Worm (Caenorhabditis elegans): Measurements from ENCODE around the gene T26H8.5.

Gene T26H8.5

DNA sequence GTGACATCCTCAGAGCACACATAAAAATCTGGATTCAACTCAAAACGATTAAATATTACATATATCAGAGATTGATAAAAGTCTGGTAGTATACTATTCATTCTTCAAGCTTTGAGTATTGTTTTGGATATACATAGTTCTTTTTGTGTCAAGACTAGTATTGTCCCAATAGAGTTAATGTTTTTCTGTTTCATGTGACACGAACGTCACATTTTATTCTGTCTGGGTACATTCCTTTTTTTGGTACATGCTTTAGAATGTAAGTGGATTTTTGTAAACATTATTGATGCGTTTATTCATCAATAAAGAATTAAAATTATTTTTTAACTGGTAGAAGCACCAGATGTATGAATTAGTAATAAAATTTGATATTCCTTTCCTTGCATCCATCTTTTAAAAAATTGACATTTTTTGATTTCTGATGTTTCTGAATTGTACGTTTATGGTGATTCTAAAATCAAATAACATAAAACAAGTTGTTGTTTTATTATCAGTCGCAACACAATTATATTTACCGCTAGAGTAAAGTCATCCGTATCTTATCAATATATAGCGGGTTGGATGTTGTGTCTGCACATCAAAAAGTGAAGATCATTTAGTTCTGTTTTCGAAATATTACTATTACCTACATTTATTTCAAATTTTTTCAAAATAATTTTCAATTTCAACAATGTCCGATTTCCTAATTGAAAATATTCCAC, 10.6 kb upstream of the T26H8.5 start, which contains the start of the genes srt-22 and nhr-246:
srt-22 (minus strand) TSS at position 101 of the 701 bp plus-strand sequence.
nhr-246 (plus strand) TSS at position 651 of the 701 bp plus-strand sequence.
- TF ChIP-seq lin-32 (GFP tag; optimal IDR thresholded peaks at IDR 0.05) (no peak), nhr-2 (tag; optimal IDR thresholded peaks at IDR 0.05) (no peak), ham-2 (GFP tag; optimal IDR thresholded peaks at IDR 0.05) (no peak), nhr-12 (tag; optimal IDR thresholded peaks at IDR 0.05) (no peak), mab-5 (tag; optimal IDR thresholded peaks at IDR 0.05) (no peak), zip-8 (tag; optimal IDR thresholded peaks at IDR 0.05) (no peak), pha-4 (tag; optimal IDR thresholded peaks at IDR 0.05) (no peak), nhr-28 (tag; optimal IDR thresholded peaks at IDR 0.05) (no peak)

ce11 chrV:15313529-15313928, 8.1 kb upstream of the T26H8.5 start:
- TF ChIP-seq M03D4.4 (tag; optimal IDR thresholded peaks at IDR 0.05) (no peak), blmp-1 (tag; optimal IDR thresholded peaks at IDR 0.05) (no peak), unc-39 (tag; optimal IDR thresholded peaks at IDR 0.05) (no peak), zip-8 (tag; optimal IDR thresholded peaks at IDR 0.05) (no peak), nhr-28 (tag; optimal IDR thresholded peaks at IDR 0.05) (no peak), unc-62 (GFP tag; optimal IDR thresholded peaks at IDR 0.05) (no peak), nhr-2 (tag; optimal IDR thresholded peaks at IDR 0.05) (no peak), lin-32 (GFP tag; optimal IDR thresholded peaks at IDR 0.05) (no peak), ces-1 (GFP tag; optimal IDR thresholded peaks at IDR 0.05) (no peak), mls-2 (tag; optimal IDR thresholded peaks at IDR 0.05) (no peak), ceh-39 (tag; optimal IDR thresholded peaks at IDR 0.05) (no peak), tbx-8 (GFP tag; optimal IDR thresholded peaks at IDR 0.05) (no peak), nhr-12 (tag; optimal IDR thresholded peaks at IDR 0.05) (no peak), ham-2 (GFP tag; optimal IDR thresholded peaks at IDR 0.05) (no peak)

- TF ChIP-seq nhr-237 (tag; optimal IDR thresholded peaks at IDR 0.05) (no peak), mep-1 (tag; optimal IDR thresholded peaks at IDR 0.05) (no peak), ham-2 (GFP tag; optimal IDR thresholded peaks at IDR 0.05) (no peak), pha-4 (tag; optimal IDR thresholded peaks at IDR 0.05) (no peak), lin-32 (GFP tag; optimal IDR thresholded peaks at IDR 0.05) (no peak), lin-13 (tag; optimal IDR thresholded peaks at IDR 0.05) (no peak), nhr-2 (tag; optimal IDR thresholded peaks at IDR 0.05) (no peak)
These were observed 5.4 kb upstream of the T26H8.5 start, which contains the start of gene irld-62 for ce11 chrV:15310780-15311179. Gene irld-62, plus strand, starts transcription at chrV:15311080.

- TF ChIP-seq mab-5 (tag; optimal IDR thresholded peaks at IDR 0.05) (no peak), zip-8 (tag; optimal IDR thresholded peaks at IDR 0.05) (no peak), ztf-11 (tag; optimal IDR thresholded peaks at IDR 0.05) (no peak), bed-3 (GFP tag; optimal IDR thresholded peaks at IDR 0.05) (no peak), blmp-1 (tag; optimal IDR thresholded peaks at IDR 0.05) (no peak), lsy-2 (tag; optimal IDR thresholded peaks at IDR 0.05) (no peak), snpc-4 (tag; optimal IDR thresholded peaks at IDR 0.05) (no peak), unc-62 (GFP tag; optimal IDR thresholded peaks at IDR 0.05) (no peak), sem-2 (GFP tag; optimal IDR thresholded peaks at IDR 0.05) (no peak), cnd-1 (tag; optimal IDR thresholded peaks at IDR 0.05) (no peak), nhr-237 (tag; optimal IDR thresholded peaks at IDR 0.05) (no peak), unc-39 (tag; optimal IDR thresholded peaks at IDR 0.05) (no peak), ceh-43 (GFP tag; optimal IDR thresholded peaks at IDR 0.05) (no peak), unc-120 (tag; optimal IDR thresholded peaks at IDR 0.05; ENCODE audit: poor library complexity, severe bottlenecking) (no peak), nhr-28 (tag; optimal IDR thresholded peaks at IDR 0.05) (no peak), nhr-2 (tag; optimal IDR thresholded peaks at IDR 0.05) (no peak), nhr-76 (tag; optimal IDR thresholded peaks at IDR 0.05) (no peak), lin-32 (GFP tag; optimal IDR thresholded peaks at IDR 0.05) (no peak)
These were observed 3.6 kb upstream of the T26H8.5 start, which contains the start of gene srz-10 for ce11 chrV:15309011-15309410. Gene srz-10, minus strand, starts transcription at chrV:15309098.

ce11 chrV:15306745-15307144, 1.3 kb upstream of the T26H8.5 start, which contains the start of gene T26H8.4:
Gene T26H8.4, minus strand, starts transcription at chrV:15306845.
- TF ChIP-seq zip-8 (tag; optimal IDR thresholded peaks at IDR 0.05): no peak
- TF ChIP-seq lin-13 (tag; optimal IDR thresholded peaks at IDR 0.05): no peak
- TF ChIP-seq ztf-11 (tag; optimal IDR thresholded peaks at IDR 0.05): no peak
- TF ChIP-seq elt-3 (tag; optimal IDR thresholded peaks at IDR 0.05): no peak
- no peak for TF ChIP-seq M03D4.4 (tag; optimal IDR thresholded peaks at IDR 0.05)
- TF ChIP-seq lin-32 (GFP tag; optimal IDR thresholded peaks at IDR 0.05): no peak
